Worm (Caenorhabditis elegans) whole organism, late embryonic: ENCODE results near the gene emre-1.
"Not testable (repeated sequence)": the region's sequence is repeated elsewhere in the genome, so short reads cannot be mapped to it uniquely, and the experiment has no call there.

ENCODE experiments used
- C08G9.2 ChIP-seq: sonication (generic microtip); optimal IDR thresholded peaks from 2 replicates; lab custom pipeline; 2016; ENCODE audit warnings: mild to moderate bottlenecking, missing genetic modification characterization, moderate library complexity, missing compliant biosample characterization
- C38D4.7 ChIP-seq: fragments of 200-800 bp; sonication (Bioruptor generic); optimal IDR thresholded peaks from 2 replicates; lab custom pipeline; 2018; ENCODE audit warnings: mild to moderate bottlenecking, missing genetic modification characterization, moderate library complexity, missing compliant biosample characterization
- F13H6.1 ChIP-seq: sonication (generic microtip); optimal IDR thresholded peaks from 2 replicates; lab custom pipeline; 2016; ENCODE audit warnings: missing genetic modification characterization, missing compliant biosample characterization
- K02D7.2 ChIP-seq: sonication (generic microtip); optimal IDR thresholded peaks from 2 replicates; lab custom pipeline; 2017; ENCODE audit warnings: mild to moderate bottlenecking, missing genetic modification characterization, missing compliant biosample characterization
- K09A11.1 ChIP-seq: sonication (generic microtip); optimal IDR thresholded peaks from 2 replicates; lab custom pipeline; 2017; ENCODE audit warnings: antibody characterized with exemption, mild to moderate bottlenecking, missing genetic modification characterization, missing compliant biosample characterization; ENCODE audit not compliant: insufficient read depth
- T23F11.4 ChIP-seq: fragments of 200-800 bp; sonication (Bioruptor generic); optimal IDR thresholded peaks from 2 replicates; lab custom pipeline; 2018; ENCODE audit warnings: mild to moderate bottlenecking, missing genetic modification characterization, missing compliant biosample characterization
- Y22D7AL.16 ChIP-seq: sonication (generic microtip); optimal IDR thresholded peaks from 2 replicates; lab custom pipeline; 2016; ENCODE audit warnings: missing genetic modification characterization, missing compliant biosample characterization
- ahr-1 ChIP-seq: sonication (generic microtip); optimal IDR thresholded peaks from 2 replicates; lab custom pipeline; 2016; ENCODE audit warnings: missing genetic modification characterization, missing compliant biosample characterization
- ama-1 ChIP-seq: fragments of 150-350 bp; optimal IDR thresholded peaks from 2 replicates; lab custom pipeline; 2014
- ceh-18 ChIP-seq: sonication (generic microtip); optimal IDR thresholded peaks from 2 replicates; lab custom pipeline; 2016; ENCODE audit warnings: missing genetic modification characterization, missing compliant biosample characterization
- ceh-19 ChIP-seq: fragments of 200-800 bp; sonication (Bioruptor generic); optimal IDR thresholded peaks from 2 replicates; lab custom pipeline; 2018; ENCODE audit warnings: mild to moderate bottlenecking, missing genetic modification characterization, missing compliant biosample characterization
- ceh-2 ChIP-seq: sonication (generic microtip); optimal IDR thresholded peaks from 2 replicates; lab custom pipeline; 2016; ENCODE audit warnings: missing genotype, missing genetic modification characterization, missing compliant biosample characterization
- ceh-22 ChIP-seq: sonication (generic microtip); optimal IDR thresholded peaks from 2 replicates; lab custom pipeline; 2017; ENCODE audit warnings: missing biosample characterization, missing genetic modification characterization
- ceh-24 ChIP-seq: sonication (generic microtip); optimal IDR thresholded peaks from 2 replicates; lab custom pipeline; 2016; ENCODE audit warnings: mild to moderate bottlenecking, missing genetic modification characterization, missing compliant biosample characterization
- ceh-31 ChIP-seq: sonication (generic microtip); optimal IDR thresholded peaks from 2 replicates; lab custom pipeline; 2016; ENCODE audit warnings: missing genetic modification characterization, missing compliant biosample characterization
- ceh-45 ChIP-seq: fragments of 200-800 bp; sonication (Bioruptor generic); IDR thresholded peaks from 2 replicates; pipeline ENCODE4 v1.3.6; 2022; ENCODE audit warnings: missing genetic modification reagents, missing genetic modification characterization, missing compliant biosample characterization
- ceh-48 ChIP-seq: sonication (generic microtip); optimal IDR thresholded peaks from 2 replicates; lab custom pipeline; 2016; ENCODE audit warnings: missing genetic modification characterization, inconsistent platforms, missing compliant biosample characterization
- ceh-6 ChIP-seq: fragments of 200-800 bp; sonication (Bioruptor generic); optimal IDR thresholded peaks from 2 replicates; lab custom pipeline; 2018; ENCODE audit warnings: mild to moderate bottlenecking, missing genetic modification characterization, missing compliant biosample characterization
- ceh-9 ChIP-seq: sonication (generic microtip); optimal IDR thresholded peaks from 2 replicates; lab custom pipeline; 2016; ENCODE audit warnings: mild to moderate bottlenecking, missing genetic modification characterization, inconsistent platforms, missing compliant biosample characterization
- dmd-4 ChIP-seq: sonication (generic microtip); optimal IDR thresholded peaks from 2 replicates; lab custom pipeline; 2016; ENCODE audit warnings: borderline replicate concordance, missing genetic modification characterization, missing compliant biosample characterization
- dve-1 ChIP-seq: sonication (generic microtip); optimal IDR thresholded peaks from 2 replicates; lab custom pipeline; 2017; ENCODE audit warnings: antibody characterized with exemption, mild to moderate bottlenecking, missing genetic modification characterization, missing compliant biosample characterization
- elt-2 ChIP-seq: sonication (generic microtip); optimal IDR thresholded peaks from 2 replicates; lab custom pipeline; 2016; ENCODE audit warnings: missing genetic modification reagents, missing genetic modification characterization, missing compliant biosample characterization
- elt-4 ChIP-seq: sonication (generic microtip); optimal IDR thresholded peaks from 2 replicates; lab custom pipeline; 2016; ENCODE audit warnings: missing genetic modification characterization, missing compliant biosample characterization
- fax-1 ChIP-seq: sonication (generic microtip); optimal IDR thresholded peaks from 2 replicates; lab custom pipeline; 2016; ENCODE audit warnings: missing genotype, missing genetic modification characterization, missing compliant biosample characterization
- gmeb-2 ChIP-seq: sonication (generic microtip); optimal IDR thresholded peaks from 2 replicates; lab custom pipeline; 2016; ENCODE audit warnings: missing genetic modification characterization, inconsistent platforms, missing compliant biosample characterization
- hlh-13 ChIP-seq: fragments of 200-800 bp; sonication (Bioruptor generic); optimal IDR thresholded peaks from 2 replicates; lab custom pipeline; 2018; ENCODE audit warnings: mild to moderate bottlenecking, missing genetic modification characterization, missing compliant biosample characterization
- hlh-15 ChIP-seq: sonication (generic microtip); optimal IDR thresholded peaks from 2 replicates; lab custom pipeline; 2016; ENCODE audit warnings: missing genetic modification characterization, missing compliant biosample characterization
- hlh-30 ChIP-seq: sonication (generic microtip); optimal IDR thresholded peaks from 2 replicates; lab custom pipeline; 2017; ENCODE audit warnings: antibody characterized with exemption, missing genetic modification characterization, missing compliant biosample characterization; ENCODE audit not compliant: insufficient read depth
- hlh-6 ChIP-seq: sonication (generic microtip); optimal IDR thresholded peaks from 2 replicates; lab custom pipeline; 2016; ENCODE audit warnings: missing genotype, missing genetic modification characterization, missing compliant biosample characterization
- hlh-8 ChIP-seq: sonication (generic microtip); optimal IDR thresholded peaks from 2 replicates; lab custom pipeline; 2016; ENCODE audit warnings: missing genotype, missing genetic modification characterization, missing compliant biosample characterization
- lin-11 ChIP-seq: fragments of 200-800 bp; sonication (Bioruptor generic); optimal IDR thresholded peaks from 2 replicates; lab custom pipeline; 2018; ENCODE audit warnings: mild to moderate bottlenecking, missing genetic modification characterization, missing compliant biosample characterization
- madf-2 ChIP-seq: sonication (generic microtip); optimal IDR thresholded peaks from 2 replicates; lab custom pipeline; 2017; ENCODE audit warnings: missing genetic modification characterization, missing compliant biosample characterization
- nhr-11 ChIP-seq: fragments of 150-350 bp; optimal IDR thresholded peaks from 2 replicates; lab custom pipeline; 2014; ENCODE audit warnings: missing biosample characterization, missing genetic modification characterization
- npax-4 ChIP-seq: sonication (generic microtip); optimal IDR thresholded peaks from 2 replicates; lab custom pipeline; 2016; ENCODE audit warnings: missing genetic modification characterization, missing compliant biosample characterization
- pag-3 ChIP-seq: sonication (generic microtip); optimal IDR thresholded peaks from 2 replicates; lab custom pipeline; 2016; ENCODE audit warnings: missing compliant biosample characterization, missing genetic modification characterization, borderline replicate concordance
- pat-9 ChIP-seq: fragments of 200-800 bp; sonication (Bioruptor generic); optimal IDR thresholded peaks from 2 replicates; lab custom pipeline; 2018; ENCODE audit warnings: mild to moderate bottlenecking, missing genetic modification characterization, moderate library complexity, missing compliant biosample characterization
- pha-4 ChIP-seq: fragments of 150-350 bp; optimal IDR thresholded peaks from 2 replicates; lab custom pipeline; 2018; ENCODE audit warnings: missing biosample characterization, missing genetic modification reagents, missing genetic modification characterization
- pqm-1 ChIP-seq: sonication (generic microtip); optimal IDR thresholded peaks from 2 replicates; lab custom pipeline; 2016; ENCODE audit warnings: missing genetic modification characterization, missing compliant biosample characterization
- pros-1 ChIP-seq: fragments of 150-350 bp; optimal IDR thresholded peaks from 2 replicates; lab custom pipeline; 2014; ENCODE audit warnings: missing biosample characterization, missing genetic modification reagents, missing genetic modification characterization
- ref-2 ChIP-seq: sonication (generic microtip); optimal IDR thresholded peaks from 2 replicates; lab custom pipeline; 2016; ENCODE audit warnings: missing genetic modification characterization, missing compliant biosample characterization
- rnt-1 ChIP-seq: sonication (generic microtip); optimal IDR thresholded peaks from 2 replicates; lab custom pipeline; 2016; ENCODE audit warnings: missing genetic modification characterization, missing compliant biosample characterization
- sox-2 ChIP-seq: fragments of 200-800 bp; sonication (Bioruptor generic); IDR thresholded peaks from 2 replicates; pipeline ENCODE4 v1.3.6; 2022; ENCODE audit warnings: missing genetic modification reagents, missing genetic modification characterization, missing compliant biosample characterization
- sox-4 ChIP-seq: sonication (generic microtip); optimal IDR thresholded peaks from 2 replicates; lab custom pipeline; 2017; ENCODE audit warnings: mild to moderate bottlenecking, missing genetic modification characterization, inconsistent platforms, missing compliant biosample characterization
- tbx-2 ChIP-seq: sonication (generic microtip); optimal IDR thresholded peaks from 2 replicates; lab custom pipeline; 2016; ENCODE audit warnings: missing genetic modification characterization, missing compliant biosample characterization
- tbx-7 ChIP-seq: sonication (generic microtip); optimal IDR thresholded peaks from 2 replicates; lab custom pipeline; 2016; ENCODE audit warnings: missing genotype, missing genetic modification characterization, missing compliant biosample characterization
- unc-42 ChIP-seq: sonication (generic microtip); optimal IDR thresholded peaks from 2 replicates; lab custom pipeline; 2016; ENCODE audit warnings: missing genotype, missing genetic modification characterization, missing compliant biosample characterization
- unc-55 ChIP-seq: sonication (generic microtip); optimal IDR thresholded peaks from 2 replicates; lab custom pipeline; 2017; ENCODE audit warnings: missing biosample characterization, missing genetic modification reagents, missing genetic modification characterization
- zip-5 ChIP-seq: sonication (generic microtip); optimal IDR thresholded peaks from 2 replicates; lab custom pipeline; 2016; ENCODE audit warnings: missing genetic modification characterization, missing compliant biosample characterization
- ztf-16 ChIP-seq: sonication (generic microtip); optimal IDR thresholded peaks from 2 replicates; lab custom pipeline; 2017; ENCODE audit warnings: missing genetic modification characterization, missing compliant biosample characterization

emre-1 gene

ce11 chrX:14966515-14966914, 13.0 kb upstream of the emre-1 start, which contains the start of gene F20D1.22:
Gene F20D1.22, plus strand, starts transcription at chrX:14966815.
- TF ChIP-seq lin-11 (tag; lab: Kevin White, UChicago); hlh-30; T23F11.4: not testable (repeated sequence)

DNA sequence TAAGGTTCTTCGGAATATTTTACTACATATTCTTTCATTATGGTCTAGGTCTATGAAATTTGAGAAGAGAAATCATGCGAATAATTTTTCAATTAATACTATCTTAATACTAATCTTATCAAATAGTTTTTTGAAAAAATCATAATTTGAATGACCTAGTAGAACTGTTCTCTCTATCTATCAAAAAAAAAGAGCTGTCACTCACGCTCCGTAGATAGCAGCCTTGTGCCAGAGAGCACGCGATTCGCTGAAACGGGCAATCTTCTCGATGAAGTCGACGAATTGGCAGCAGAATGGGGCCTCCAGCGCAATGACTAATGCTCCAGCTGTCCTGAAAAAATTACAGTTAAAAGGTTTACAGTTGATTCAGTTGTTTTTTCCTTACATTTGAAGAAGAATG, 9.9 kb upstream of the emre-1 start:
- TF ChIP-seq ceh-22 (tag; lab: Kevin White, UChicago) = no peak
- TF ChIP-seq ceh-24 (tag; lab: Kevin White, UChicago) = no peak
- TF ChIP-seq fax-1 = no peak
- TF ChIP-seq ceh-18 (tag; lab: Kevin White, UChicago) = no peak
- no peak for TF ChIP-seq nhr-11 (tag; lab: Kevin White, UChicago)
- TF ChIP-seq ceh-45 (GFP tag; lab: Robert Waterston, UW) = no peak
- no peak for TF ChIP-seq C38D4.7
- no peak for TF ChIP-seq elt-4
- no peak for TF ChIP-seq ahr-1 (tag; lab: Kevin White, UChicago)
- no peak for TF ChIP-seq C08G9.2 (tag; lab: Kevin White, UChicago)
- TF ChIP-seq, all 69 proteins: peak for 0

DNA sequence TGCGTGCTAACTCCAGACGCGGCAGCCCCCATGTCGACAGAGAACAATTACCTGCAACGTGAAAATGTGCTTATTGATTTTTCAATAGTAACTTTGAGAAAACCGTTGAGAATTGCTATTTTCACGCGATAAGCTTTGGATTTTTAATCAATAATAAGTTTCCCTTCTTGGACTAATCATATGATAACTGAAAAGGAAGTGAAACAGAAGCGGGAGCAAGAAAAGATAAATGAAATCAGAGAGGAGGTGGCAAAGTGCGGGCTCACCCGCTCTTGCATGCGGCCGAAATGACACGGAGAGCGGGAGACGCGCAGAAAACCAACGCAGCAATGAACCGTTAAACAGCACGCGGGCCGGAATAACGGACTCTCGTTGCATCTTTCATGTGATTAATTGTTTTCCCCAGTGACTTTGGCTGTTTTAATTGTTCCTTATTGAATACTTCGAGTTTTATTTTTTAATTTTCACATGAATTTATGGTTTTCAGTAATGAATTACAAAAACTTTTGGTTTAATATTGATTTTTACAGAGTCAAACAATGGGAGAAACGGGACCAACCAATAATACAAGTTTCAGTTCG, 9.2 kb upstream of the emre-1 start, which contains the start of the genes flwr-1 and tbc-1:
Gene flwr-1 (minus strand): TSS at position 51 of the 581 bp plus-strand sequence.
Gene tbc-1 (plus strand): TSS at position 531 of the 581 bp plus-strand sequence.
- TF ChIP-seq hlh-30 (peak; percentile 70), ceh-48 (tag; lab: Kevin White, UChicago) (peak; percentile 19), pag-3 (tag; lab: Kevin White, UChicago) (no peak), ref-2 (no peak), npax-4 (tag; lab: Kevin White, UChicago) (no peak), hlh-8 (tag; lab: Kevin White, UChicago) (no peak), pqm-1 (tag; lab: Kevin White, UChicago) (no peak), ceh-31 (tag; lab: Kevin White, UChicago) (peak; percentile 36), ceh-22 (tag; lab: Kevin White, UChicago) (no peak), ceh-2 (tag; lab: Kevin White, UChicago) (no peak), unc-55 (GFP tag; lab: Kevin White, UChicago) (no peak), ceh-6 (no peak), gmeb-2 (no peak), ztf-16 (no peak), madf-2 (tag; lab: Kevin White, UChicago) (no peak), sox-2 (GFP tag; lab: Robert Waterston, UW) (no peak), rnt-1 (tag; lab: Kevin White, UChicago) (no peak), dve-1 (tag; lab: Kevin White, UChicago) (no peak), ceh-18 (tag; lab: Kevin White, UChicago) (no peak), K09A11.1 (tag; lab: Kevin White, UChicago) (no peak), T23F11.4 (no peak), K02D7.2 (tag; lab: Kevin White, UChicago) (no peak), ceh-19 (GFP tag; lab: Kevin White, UChicago) (no peak), ceh-9 (no peak), sox-4 (no peak), hlh-13 (GFP tag; lab: Kevin White, UChicago) (no peak), hlh-15 (tag; lab: Kevin White, UChicago) (no peak), Y22D7AL.16 (tag; lab: Kevin White, UChicago) (no peak), F13H6.1 (tag; lab: Kevin White, UChicago) (no peak), zip-5 (tag; lab: Kevin White, UChicago) (no peak), dmd-4 (tag; lab: Kevin White, UChicago) (no peak), tbx-7 (tag; lab: Kevin White, UChicago) (no peak), ahr-1 (tag; lab: Kevin White, UChicago) (no peak), elt-2 (tag; lab: Kevin White, UChicago) (peak; percentile 20), ama-1 (no peak), hlh-6 (tag; lab: Kevin White, UChicago) (no peak), pha-4 (no peak), C08G9.2 (tag; lab: Kevin White, UChicago) (no peak), unc-42 (tag; lab: Kevin White, UChicago) (peak; percentile 62), pat-9 (no peak), pros-1 (tag; lab: Kevin White, UChicago) (no peak), tbx-2 (tag; lab: Kevin White, UChicago) (peak; percentile 39)
